Fruit fly (Drosophila melanogaster) whole organism, embryonic: ENCODE measurements around the gene CG34160.
A peak's percentile ranks its signal among the peaks of the same experiment; 100 is the strongest.

Experiments
- Blimp-1 ChIP-seq: fragments of 200-800 bp; sonication (Bioruptor generic); optimal IDR thresholded peaks from 3 replicates; lab custom pipeline; 2018; ENCODE audit warnings: missing biosample characterization, missing genetic modification characterization, mild to moderate bottlenecking, moderate library complexity, missing genetic modification reagents
- CG10543 ChIP-seq: fragments of 200-800 bp; sonication (Bioruptor generic); optimal IDR thresholded peaks from 3 replicates; lab custom pipeline; 2017; ENCODE audit warnings: missing biosample characterization, mild to moderate bottlenecking, missing genetic modification characterization, moderate library complexity
- CG11085 ChIP-seq: fragments of 200-800 bp; sonication (Bioruptor generic); IDR thresholded peaks from 2 replicates; pipeline ENCODE4 v1.3.6; 2022; ENCODE audit warnings: missing biosample characterization, missing genetic modification characterization
- CG11504 ChIP-seq: fragments of 200-800 bp; sonication (Bioruptor generic); optimal IDR thresholded peaks from 3 replicates; lab custom pipeline; 2019; ENCODE audit warnings: missing biosample characterization, mild to moderate bottlenecking, missing genetic modification characterization, moderate library complexity
- CG11696 ChIP-seq: fragments of 200-800 bp; sonication (Bioruptor generic); IDR thresholded peaks from 2 replicates; pipeline ENCODE4 v1.3.6; 2022; ENCODE audit warnings: missing biosample characterization, missing genetic modification characterization
- CG12155 ChIP-seq: fragments of 200-800 bp; sonication (Bioruptor generic); optimal IDR thresholded peaks from 3 replicates; lab custom pipeline; 2016; ENCODE audit warnings: missing biosample characterization, missing genetic modification characterization
- CG12391 ChIP-seq: fragments of 200-800 bp; sonication (Bioruptor generic); optimal IDR thresholded peaks from 3 replicates; lab custom pipeline; 2018; ENCODE audit warnings: missing biosample characterization, mild to moderate bottlenecking, missing genetic modification characterization, moderate library complexity
- CG13287 ChIP-seq: fragments of 200-800 bp; sonication (Bioruptor generic); IDR thresholded peaks from 2 replicates; pipeline ENCODE4 v1.3.6; 2022; ENCODE audit warnings: missing biosample characterization, missing genetic modification characterization; ENCODE audit not compliant: partially characterized antibody
- CG14014 ChIP-seq: fragments of 200-800 bp; sonication (Bioruptor generic); IDR thresholded peaks from 2 replicates; pipeline ENCODE4 v1.3.6; 2022; ENCODE audit warnings: missing biosample characterization, missing genetic modification characterization
- CG15479 ChIP-seq: fragments of 200-800 bp; sonication (Bioruptor generic); optimal IDR thresholded peaks from 3 replicates; lab custom pipeline; 2019; ENCODE audit warnings: missing biosample characterization, mild to moderate bottlenecking, missing genetic modification characterization, moderate library complexity
- CG2129 ChIP-seq: fragments of 200-800 bp; sonication (Bioruptor generic); IDR thresholded peaks from 2 replicates; pipeline ENCODE4 v1.3.6; 2022; ENCODE audit warnings: missing biosample characterization, missing genetic modification characterization; ENCODE audit not compliant: partially characterized antibody
- CG30431 ChIP-seq: fragments of 200-800 bp; sonication (Bioruptor generic); optimal IDR thresholded peaks from 2 replicates; lab custom pipeline; 2017; ENCODE audit warnings: missing biosample characterization, missing genetic modification characterization
- CG31365 ChIP-seq: fragments of 200-800 bp; sonication (Bioruptor generic); optimal IDR thresholded peaks from 2 replicates; lab custom pipeline; 2018; ENCODE audit warnings: missing biosample characterization, mild to moderate bottlenecking, missing genetic modification characterization
- CG4360 ChIP-seq: fragments of 200-800 bp; sonication (Bioruptor generic); IDR thresholded peaks from 2 replicates; pipeline ENCODE4 v1.3.6; 2022; ENCODE audit warnings: missing biosample characterization, missing genetic modification characterization
- CG5180 ChIP-seq: fragments of 200-800 bp; sonication (Bioruptor generic); optimal IDR thresholded peaks from 3 replicates; lab custom pipeline; 2017; ENCODE audit warnings: missing biosample characterization, missing genetic modification characterization, mild to moderate bottlenecking, moderate library complexity, missing genetic modification reagents
- CG6254 ChIP-seq: fragments of 200-800 bp; sonication (Bioruptor generic); optimal IDR thresholded peaks from 3 replicates; lab custom pipeline; 2017; ENCODE audit warnings: mild to moderate bottlenecking, missing biosample characterization, missing genetic modification reagents, missing genetic modification characterization
- CG7786 ChIP-seq: fragments of 200-800 bp; sonication (Bioruptor generic); optimal IDR thresholded peaks from 2 replicates; lab custom pipeline; 2016; ENCODE audit warnings: missing biosample characterization, missing genetic modification characterization
- CG8359 ChIP-seq: fragments of 200-800 bp; sonication (Bioruptor generic); optimal IDR thresholded peaks from 2 replicates; lab custom pipeline; 2017; ENCODE audit warnings: missing biosample characterization, mild to moderate bottlenecking, missing genetic modification characterization, borderline replicate concordance
- D ChIP-seq, 2 experiments: fragments of 200-800 bp in 1 of 2; fragments of >200 bp in 1 of 2; sonication (Bioruptor generic) in 1 of 2; optimal IDR thresholded peaks; 2 replicates in 1 of 2; 3 replicates in 1 of 2; lab custom pipeline; 2017; ENCODE audit warnings: mild to moderate bottlenecking in 1 of 2, missing biosample characterization in 1 of 2, missing genetic modification characterization in 1 of 2, missing genetic modification reagents in 1 of 2
- Dp ChIP-seq: fragments of 200-800 bp; sonication (Bioruptor generic); optimal IDR thresholded peaks from 2 replicates; lab custom pipeline; 2018; ENCODE audit warnings: missing biosample characterization, mild to moderate bottlenecking, missing genetic modification characterization, moderate library complexity
- Hr78 ChIP-seq, 2 experiments: fragments of 200-800 bp in 1 of 2; fragments of >200 bp in 1 of 2; sonication (Bioruptor generic) in 1 of 2; optimal IDR thresholded peaks; 2 replicates each; lab custom pipeline; 2017 to 2019; ENCODE audit warnings: missing biosample characterization in 2 of 2, missing genetic modification characterization in 2 of 2, mild to moderate bottlenecking in 1 of 2, moderate library complexity in 1 of 2
- Nf-YC ChIP-seq: fragments of 200-800 bp; optimal IDR thresholded peaks from 3 replicates; lab custom pipeline; 2019; ENCODE audit warnings: missing biosample characterization, mild to moderate bottlenecking, missing genetic modification characterization, moderate library complexity
- Ravus ChIP-seq: fragments of 200-800 bp; sonication (Bioruptor generic); IDR thresholded peaks from 2 replicates; pipeline ENCODE4 v1.3.6; 2022; ENCODE audit warnings: missing biosample characterization, missing genetic modification characterization
- Rfx ChIP-seq: fragments of 200-800 bp; sonication (Bioruptor generic); IDR thresholded peaks from 2 replicates; pipeline ENCODE4 v1.3.6; 2022; ENCODE audit warnings: missing biosample characterization, missing genetic modification characterization
- bsh ChIP-seq, 2 experiments: fragments of 200-800 bp; sonication (Bioruptor generic); optimal IDR thresholded peaks; 2 replicates each; lab custom pipeline; 2017 to 2018; ENCODE audit warnings: mild to moderate bottlenecking in 2 of 2, missing biosample characterization in 2 of 2, missing genetic modification characterization in 2 of 2, moderate library complexity in 1 of 2
- cad ChIP-seq: fragments of >200 bp; optimal IDR thresholded peaks from 2 replicates; lab custom pipeline; 2017; ENCODE audit warnings: missing biosample characterization, missing genetic modification characterization
- cas ChIP-seq: fragments of 200-800 bp; sonication (Bioruptor generic); IDR thresholded peaks from 2 replicates; pipeline ENCODE4 v1.3.6; 2022; ENCODE audit warnings: missing biosample characterization, missing genetic modification characterization
- croc ChIP-seq: fragments of 200-800 bp; sonication (Bioruptor generic); conservative IDR thresholded peaks from 3 replicates; pipeline ENCODE4 v1.3.6; 2022; ENCODE audit warnings: missing biosample characterization, missing genetic modification characterization
- emc ChIP-seq: fragments of 200-800 bp; sonication (Bioruptor generic); optimal IDR thresholded peaks from 2 replicates; lab custom pipeline; 2016; ENCODE audit warnings: missing biosample characterization, missing genetic modification characterization
- fd102C ChIP-seq: fragments of 200-800 bp; sonication (Bioruptor generic); optimal IDR thresholded peaks from 2 replicates; lab custom pipeline; 2018; ENCODE audit warnings: missing biosample characterization, mild to moderate bottlenecking, missing genetic modification characterization, moderate library complexity
- fd64A ChIP-seq: fragments of 200-800 bp; sonication (Bioruptor generic); optimal IDR thresholded peaks from 3 replicates; lab custom pipeline; 2018; ENCODE audit warnings: missing biosample characterization, mild to moderate bottlenecking, missing genetic modification characterization
- fd96Cb ChIP-seq: fragments of 200-800 bp; sonication (Bioruptor generic); optimal IDR thresholded peaks from 2 replicates; lab custom pipeline; 2018; ENCODE audit warnings: missing biosample characterization, mild to moderate bottlenecking, missing genetic modification characterization, moderate library complexity
- fru ChIP-seq: fragments of >200 bp; optimal IDR thresholded peaks from 2 replicates; lab custom pipeline; 2017
- fu2 ChIP-seq: fragments of 200-800 bp; sonication (Bioruptor generic); optimal IDR thresholded peaks from 2 replicates; lab custom pipeline; 2016; ENCODE audit warnings: missing biosample characterization, missing genetic modification characterization
- klu ChIP-seq: fragments of 200-800 bp; sonication (Bioruptor generic); IDR thresholded peaks from 2 replicates; pipeline ENCODE4 v1.3.6; 2022; ENCODE audit warnings: missing biosample characterization, missing genetic modification characterization
- kni ChIP-seq: fragments of 200-800 bp; sonication (Bioruptor generic); optimal IDR thresholded peaks from 3 replicates; lab custom pipeline; 2017; ENCODE audit warnings: mild to moderate bottlenecking, missing biosample characterization, missing genetic modification reagents, missing genetic modification characterization
- lab ChIP-seq: fragments of 200-800 bp; sonication (Bioruptor generic); optimal IDR thresholded peaks from 3 replicates; lab custom pipeline; 2017; ENCODE audit warnings: missing biosample characterization, missing genetic modification characterization, mild to moderate bottlenecking, moderate library complexity, missing genetic modification reagents
- lov ChIP-seq, 2 experiments: fragments of 200-800 bp in 1 of 2; fragments of >200 bp in 1 of 2; sonication (Bioruptor generic) in 1 of 2; IDR thresholded peaks in 1 of 2; optimal IDR thresholded peaks in 1 of 2; 2 replicates in 1 of 2; 3 replicates in 1 of 2; pipeline versions ENCODE4 v1.3.6 to Lab custom; 2017 to 2022; ENCODE audit warnings: missing biosample characterization in 1 of 2, missing genetic modification characterization in 1 of 2
- mld ChIP-seq: fragments of 200-800 bp; sonication (Bioruptor generic); IDR thresholded peaks from 3 replicates; pipeline ENCODE4 v1.3.6; 2022; ENCODE audit warnings: missing biosample characterization, missing genetic modification characterization; ENCODE audit not compliant: partially characterized antibody
- nerfin-2 ChIP-seq: fragments of 200-800 bp; sonication (Bioruptor generic); IDR thresholded peaks from 2 replicates; pipeline ENCODE4 v1.3.6; 2022; ENCODE audit warnings: missing biosample characterization, missing genetic modification characterization; ENCODE audit not compliant: partially characterized antibody
- odd ChIP-seq: fragments of 200-800 bp; sonication (Bioruptor generic); optimal IDR thresholded peaks from 2 replicates; lab custom pipeline; 2017; ENCODE audit warnings: missing biosample characterization, mild to moderate bottlenecking, missing genetic modification characterization
- pan ChIP-seq, 4 experiments: fragments of >200 bp in 3 of 4; fragments of 200-800 bp in 1 of 4; sonication (Bioruptor generic) in 1 of 4; optimal IDR thresholded peaks in 3 of 4; IDR thresholded peaks in 1 of 4; 2 replicates each; pipeline versions ENCODE4 v1.3.6 to Lab custom; 2017 to 2022; ENCODE audit warnings: missing biosample characterization in 2 of 4, missing genetic modification characterization in 2 of 4, mixed read lengths in 1 of 4
- psq ChIP-seq: fragments of 200-800 bp; sonication (Bioruptor generic); optimal IDR thresholded peaks from 2 replicates; lab custom pipeline; 2017; ENCODE audit warnings: missing biosample characterization, missing genetic modification characterization
- sc ChIP-seq, 3 experiments: fragments of >200 bp in 2 of 3; fragments of 200-800 bp in 1 of 3; sonication (Bioruptor generic) in 1 of 3; optimal IDR thresholded peaks; 2 replicates in 2 of 3; 3 replicates in 1 of 3; lab custom pipeline; 2017; ENCODE audit warnings: mild to moderate bottlenecking in 1 of 3, missing biosample characterization in 1 of 3, missing genetic modification characterization in 1 of 3, missing genetic modification reagents in 1 of 3
- sens ChIP-seq: fragments of 200-800 bp; sonication (Bioruptor generic); peaks from one replicate; lab custom pipeline; 2016; ENCODE audit warnings: missing biosample characterization, missing genetic modification characterization
- stc ChIP-seq: fragments of 200-800 bp; sonication (Bioruptor generic); IDR thresholded peaks from 2 replicates; pipeline ENCODE4 v1.3.6; 2022; ENCODE audit warnings: missing biosample characterization, missing genetic modification characterization
- tio ChIP-seq: fragments of 200-800 bp; sonication (Bioruptor generic); optimal IDR thresholded peaks from 2 replicates; lab custom pipeline; 2017; ENCODE audit warnings: missing biosample characterization, missing genetic modification characterization, inconsistent platforms
- wdn ChIP-seq: fragments of 200-800 bp; sonication (Bioruptor generic); IDR thresholded peaks from 2 replicates; pipeline ENCODE4 v1.3.6; 2022; ENCODE audit warnings: missing biosample characterization, missing genetic modification characterization

CG34160 gene

dm6 chr2L:10548814-10549423 lies 30.6 kb upstream of the CG34160 start (continued):
- no peak for TF ChIP-seq croc (GFP tag; lab: Robert Waterston, UW)
- peak; percentile 41 for TF ChIP-seq CG5180 (GFP tag; lab: Kevin White, UChicago)
- TF ChIP-seq nerfin-2 (GFP tag; lab: Robert Waterston, UW): no peak
- TF ChIP-seq CG15479 (GFP tag; lab: Kevin White, UChicago): peak; percentile 36
- no peak for TF ChIP-seq fd96Cb (tag; lab: Kevin White, UChicago)
- no peak for TF ChIP-seq tio (GFP tag; lab: Kevin White, UChicago)
- no peak for TF ChIP-seq fu2 (GFP tag; lab: Kevin White, UChicago)
- TF ChIP-seq cad (GFP tag; lab: Kevin White, UChicago): peak; percentile 91
- TF ChIP-seq sens (GFP tag; lab: Kevin White, UChicago): no peak
- TF ChIP-seq Ravus (GFP tag; lab: Robert Waterston, UW): no peak
- TF ChIP-seq D (optimal IDR thresholded peaks at IDR 0.05; lab: Kevin White, UChicago): peak; percentile 89
- no peak for TF ChIP-seq D (GFP tag; optimal IDR thresholded peaks at IDR 0.05; lab: Kevin White, UChicago)
- TF ChIP-seq CG11696 (GFP tag; lab: Robert Waterston, UW): no peak
- TF ChIP-seq lab (GFP tag; lab: Kevin White, UChicago): no peak
- no peak for TF ChIP-seq CG13287 (GFP tag; lab: Robert Waterston, UW)
- no peak for TF ChIP-seq CG12155 (GFP tag; lab: Kevin White, UChicago)
- no peak for TF ChIP-seq pan (optimal IDR thresholded peaks at IDR 0.05; lab: Kevin White, UChicago)
- no peak for TF ChIP-seq pan (GFP tag; optimal IDR thresholded peaks at IDR 0.05 in 1 of 2, IDR thresholded peaks at IDR 0.05 in 1 of 2)
- TF ChIP-seq fd102C (GFP tag; lab: Kevin White, UChicago): no peak
- no peak for TF ChIP-seq CG11085 (GFP tag; lab: Robert Waterston, UW)
- peak; percentile 47 for TF ChIP-seq kni (GFP tag; lab: Kevin White, UChicago)
- TF ChIP-seq CG4360: peak; percentile 44; the same call in 1 of the 2 replicates
- no peak for TF ChIP-seq Blimp-1 (GFP tag; lab: Kevin White, UChicago)
- no peak for TF ChIP-seq CG14014 (GFP tag; lab: Robert Waterston, UW)
- no peak for TF ChIP-seq CG6254 (GFP tag; lab: Kevin White, UChicago)
- no peak for TF ChIP-seq psq (GFP tag; lab: Kevin White, UChicago)
- peak; percentile 10 for TF ChIP-seq CG11504 (tag; lab: Kevin White, UChicago)
- no peak for TF ChIP-seq emc
- no peak for TF ChIP-seq Dp
- TF ChIP-seq mld: no peak
- TF ChIP-seq CG10543 (GFP tag; lab: Kevin White, UChicago): no peak
- TF ChIP-seq Rfx (GFP tag; lab: Robert Waterston, UW): no peak
- TF ChIP-seq cas (GFP tag; lab: Robert Waterston, UW): no peak
- no peak for TF ChIP-seq Nf-YC
- TF ChIP-seq CG31365 (tag; lab: Kevin White, UChicago): no peak
- no peak for TF ChIP-seq klu (GFP tag; lab: Robert Waterston, UW)
- TF ChIP-seq stc (GFP tag; lab: Robert Waterston, UW): no peak
- no peak for TF ChIP-seq CG12391 (tag; lab: Kevin White, UChicago)
- TF ChIP-seq fru (lab: Kevin White, UChicago): no peak
- TF ChIP-seq sc (optimal IDR thresholded peaks at IDR 0.05; lab: Kevin White, UChicago): no peak
- TF ChIP-seq sc (GFP tag; optimal IDR thresholded peaks at IDR 0.05; lab: Kevin White, UChicago): no peak

dm6 chr2L:10552807-10553206 lies 26.7 kb upstream of the CG34160 start:
- TF ChIP-seq fd64A (GFP tag; lab: Kevin White, UChicago) (peak; percentile 58), lov (optimal IDR thresholded peaks at IDR 0.05; lab: Kevin White, UChicago) (no peak), lov (GFP tag; IDR thresholded peaks at IDR 0.05; lab: Robert Waterston, UW) (no peak), CG30431 (GFP tag; lab: Kevin White, UChicago) (no peak), wdn (GFP tag; lab: Robert Waterston, UW) (no peak), bsh (GFP tag; optimal IDR thresholded peaks at IDR 0.05; lab: Kevin White, UChicago) (peak in 1 of 2 experiments; percentile 52), CG14014 (GFP tag; lab: Robert Waterston, UW) (peak; percentile 31; the same call in 1 of the 2 replicates), Hr78 (GFP tag; optimal IDR thresholded peaks at IDR 0.05; lab: Kevin White, UChicago) (no peak), CG7786 (GFP tag; lab: Kevin White, UChicago) (no peak), CG2129 (GFP tag; lab: Robert Waterston, UW) (no peak), CG8359 (GFP tag; lab: Kevin White, UChicago) (peak; percentile 33), odd (peak; percentile 36)
